Worm (Caenorhabditis elegans): ENCODE data around the gene memi-1.

DNA sequence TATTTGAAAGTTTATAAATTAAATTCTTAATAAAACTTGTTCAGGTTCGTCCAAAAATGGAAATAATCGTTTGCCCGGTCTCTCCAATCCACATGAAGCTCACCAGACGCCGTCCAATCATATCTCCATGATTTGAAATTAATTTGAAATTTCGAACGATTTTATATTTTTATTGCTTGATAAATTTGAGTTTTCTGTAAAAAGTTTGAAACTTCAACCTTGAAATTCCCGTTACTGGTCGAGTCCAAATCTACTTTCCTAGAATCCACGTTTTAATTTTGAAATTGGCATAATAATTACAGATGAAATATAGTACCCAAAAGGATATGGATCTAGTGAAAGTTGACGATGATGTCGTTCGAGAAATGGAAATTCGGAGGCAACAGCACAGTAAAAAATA, 4.2 kb upstream of the memi-1 start, which contains the start of gene npp-26:
- no peak for TF ChIP-seq zim-3 (tag; optimal IDR thresholded peaks at IDR 0.05)
- no peak for TF ChIP-seq F57A8.1 (GFP tag; optimal IDR thresholded peaks at IDR 0.05)
- TF ChIP-seq ztf-22 (GFP tag; optimal IDR thresholded peaks at IDR 0.05): no peak
- TF ChIP-seq F33H1.4 (GFP tag; IDR thresholded peaks at IDR 0.05): no peak
- TF ChIP-seq snpc-4 (GFP tag; optimal IDR thresholded peaks at IDR 0.05): no peak
- no peak for TF ChIP-seq snpc-4 (tag; optimal IDR thresholded peaks at IDR 0.05)
- TF ChIP-seq dpl-1 (GFP tag; optimal IDR thresholded peaks at IDR 0.05): no peak
- no peak for TF ChIP-seq F37B4.10 (GFP tag; IDR thresholded peaks at IDR 0.05)
- no peak for TF ChIP-seq lir-1 (GFP tag; conservative IDR thresholded peaks at IDR 0.05)
- no peak for TF ChIP-seq athp-1 (tag; optimal IDR thresholded peaks at IDR 0.05)
- no peak for TF ChIP-seq cebp-2 (GFP tag; IDR thresholded peaks at IDR 0.05)

Data from whole organism, young adult.